Worm (Caenorhabditis elegans) whole organism, L1 larva: ENCODE measurements around the gene szy-20.

Experiments used
- C16A3.4 ChIP-seq: fragments of 150-350 bp; optimal IDR thresholded peaks from 2 replicates; lab custom pipeline; 2014; ENCODE audit warnings: missing biosample characterization, missing genetic modification characterization
- F16B12.6 ChIP-seq: fragments of 150-350 bp; optimal IDR thresholded peaks from 2 replicates; lab custom pipeline; 2014; ENCODE audit warnings: missing biosample characterization, missing genetic modification characterization
- aha-1 ChIP-seq: fragments of 150-350 bp; optimal IDR thresholded peaks from 2 replicates; lab custom pipeline; 2014; ENCODE audit warnings: missing biosample characterization, missing genetic modification characterization
- aly-2 ChIP-seq: fragments of 150-350 bp; optimal IDR thresholded peaks from 2 replicates; lab custom pipeline; 2014; ENCODE audit warnings: missing biosample characterization, missing genetic modification characterization
- ama-1 ChIP-seq: fragments of 150-350 bp; optimal IDR thresholded peaks from 2 replicates; lab custom pipeline; 2014
- ceh-63 ChIP-seq: fragments of 200-800 bp; sonication (Bioruptor generic); optimal IDR thresholded peaks from 2 replicates; lab custom pipeline; 2018; ENCODE audit warnings: mild to moderate bottlenecking, missing genetic modification characterization, missing compliant biosample characterization
- ceh-88 ChIP-seq: fragments of 200-800 bp; sonication (Bioruptor generic); IDR thresholded peaks from 2 replicates; pipeline ENCODE4 v1.3.6; 2022; ENCODE audit warnings: missing genetic modification characterization, missing compliant biosample characterization
- ceh-90 ChIP-seq: sonication (generic microtip); optimal IDR thresholded peaks from 2 replicates; lab custom pipeline; 2016; ENCODE audit warnings: missing genetic modification characterization, missing compliant biosample characterization
- dpl-1 ChIP-seq, 3 experiments: fragments of 150-350 bp in 2 of 3; sonication (generic microtip) in 1 of 3; optimal IDR thresholded peaks; 2 replicates each; lab custom pipeline; 2014 to 2017; ENCODE audit warnings: missing biosample characterization in 3 of 3, missing genetic modification characterization in 3 of 3, missing genetic modification reagents in 3 of 3
- dsc-1 ChIP-seq: sonication (generic microtip); optimal IDR thresholded peaks from 2 replicates; lab custom pipeline; 2016; ENCODE audit warnings: mild to moderate bottlenecking, missing genetic modification characterization, missing compliant biosample characterization
- egl-27 ChIP-seq, 2 experiments: fragments of 150-350 bp in 1 of 2; sonication (generic microtip); optimal IDR thresholded peaks; 3 replicates each; lab custom pipeline; 2017 to 2018; ENCODE audit warnings: missing biosample characterization in 2 of 2, missing genetic modification characterization in 2 of 2, missing genetic modification reagents in 2 of 2
- elt-3 ChIP-seq, 6 experiments: fragments of 150-350 bp in 1 of 6; sonication (generic microtip); optimal IDR thresholded peaks; 2 replicates each; lab custom pipeline; 2017 to 2018; ENCODE audit warnings: missing biosample characterization in 6 of 6, missing genetic modification characterization in 6 of 6, inconsistent platforms in 1 of 6
- ets-5 ChIP-seq: fragments of 200-800 bp; sonication (Bioruptor generic); IDR thresholded peaks from 2 replicates; pipeline ENCODE4 v1.3.6; 2022; ENCODE audit warnings: missing genetic modification characterization, missing compliant biosample characterization
- fkh-4 ChIP-seq: sonication (generic microtip); optimal IDR thresholded peaks from 2 replicates; lab custom pipeline; 2016; ENCODE audit warnings: missing compliant biosample characterization, missing genetic modification characterization, borderline replicate concordance
- fos-1 ChIP-seq: fragments of 150-350 bp; optimal IDR thresholded peaks from 2 replicates; lab custom pipeline; 2014; ENCODE audit warnings: missing biosample characterization, missing genetic modification characterization
- grh-1 ChIP-seq: fragments of 200-800 bp; sonication (Bioruptor generic); IDR thresholded peaks from 2 replicates; pipeline ENCODE4 v1.3.6; 2022; ENCODE audit warnings: missing genetic modification reagents, missing genetic modification characterization, missing compliant biosample characterization
- hlh-4 ChIP-seq: sonication (generic microtip); optimal IDR thresholded peaks from 2 replicates; lab custom pipeline; 2016; ENCODE audit warnings: mild to moderate bottlenecking, missing genetic modification characterization, missing compliant biosample characterization
- lin-13 ChIP-seq: fragments of 150-350 bp; optimal IDR thresholded peaks from 2 replicates; lab custom pipeline; 2014; ENCODE audit warnings: missing biosample characterization, missing genetic modification reagents, missing genetic modification characterization
- lin-14 ChIP-seq: fragments of 200-800 bp; sonication (Bioruptor generic); optimal IDR thresholded peaks from 2 replicates; lab custom pipeline; 2018; ENCODE audit warnings: mild to moderate bottlenecking, missing genetic modification characterization, moderate library complexity, missing compliant biosample characterization
- lin-35 ChIP-seq, 2 experiments: fragments of 150-350 bp; optimal IDR thresholded peaks; 2 replicates each; lab custom pipeline; 2014; ENCODE audit warnings: missing biosample characterization in 2 of 2, missing genetic modification characterization in 2 of 2, missing genetic modification reagents in 2 of 2
- lin-39 ChIP-seq: fragments of 150-350 bp; optimal IDR thresholded peaks from 2 replicates; lab custom pipeline; 2014; ENCODE audit warnings: missing biosample characterization, missing genetic modification reagents, missing genetic modification characterization
- lir-3 ChIP-seq: sonication (generic microtip); optimal IDR thresholded peaks from 2 replicates; lab custom pipeline; 2016; ENCODE audit warnings: mild to moderate bottlenecking, missing genetic modification characterization, moderate library complexity, missing compliant biosample characterization; ENCODE audit not compliant: poor library complexity
- lsy-2 ChIP-seq, 2 experiments: fragments of 150-350 bp; optimal IDR thresholded peaks; 2 replicates each; lab custom pipeline; 2014; ENCODE audit warnings: missing biosample characterization in 2 of 2, missing genetic modification characterization in 2 of 2
- mab-9 ChIP-seq: fragments of 200-800 bp; sonication (Bioruptor generic); IDR thresholded peaks from 2 replicates; pipeline ENCODE4 v1.3.6; 2022; ENCODE audit warnings: missing genetic modification reagents, missing genetic modification characterization, missing compliant biosample characterization
- mdl-1 ChIP-seq, 2 experiments: fragments of 150-350 bp; optimal IDR thresholded peaks; 2 replicates each; lab custom pipeline; 2014 to 2017; ENCODE audit warnings: missing biosample characterization in 2 of 2, missing genetic modification characterization in 2 of 2, inconsistent platforms in 1 of 2
- mef-2 ChIP-seq: fragments of 150-350 bp; optimal IDR thresholded peaks from 2 replicates; lab custom pipeline; 2014; ENCODE audit warnings: missing biosample characterization, missing genetic modification characterization
- mep-1 ChIP-seq: fragments of 150-350 bp; optimal IDR thresholded peaks from 2 replicates; lab custom pipeline; 2014; ENCODE audit warnings: missing biosample characterization, missing genetic modification characterization
- nhr-28 ChIP-seq: fragments of 150-350 bp; optimal IDR thresholded peaks from 2 replicates; lab custom pipeline; 2014; ENCODE audit warnings: missing biosample characterization, missing genetic modification characterization
- nhr-77 ChIP-seq: fragments of 150-350 bp; optimal IDR thresholded peaks from 2 replicates; lab custom pipeline; 2014; ENCODE audit warnings: missing biosample characterization, missing genetic modification characterization
- pag-3 ChIP-seq: sonication (generic microtip); optimal IDR thresholded peaks from 2 replicates; lab custom pipeline; 2017; ENCODE audit warnings: missing genetic modification characterization, mild to moderate bottlenecking, missing compliant biosample characterization, antibody characterized with exemption, borderline replicate concordance; ENCODE audit not compliant: insufficient read depth
- pax-3 ChIP-seq: fragments of 200-800 bp; sonication (Bioruptor generic); optimal IDR thresholded peaks from 2 replicates; lab custom pipeline; 2018; ENCODE audit warnings: mild to moderate bottlenecking, missing genetic modification characterization, moderate library complexity, missing compliant biosample characterization
- pqm-1 ChIP-seq: sonication (generic microtip); optimal IDR thresholded peaks from 3 replicates; lab custom pipeline; 2017; ENCODE audit warnings: missing biosample characterization, missing genetic modification characterization
- rnt-1 ChIP-seq: sonication (generic microtip); optimal IDR thresholded peaks from 2 replicates; lab custom pipeline; 2016; ENCODE audit warnings: mild to moderate bottlenecking, missing genetic modification characterization, moderate library complexity, missing compliant biosample characterization
- skn-1 ChIP-seq: fragments of 150-350 bp; optimal IDR thresholded peaks from 2 replicates; lab custom pipeline; 2014; ENCODE audit warnings: missing biosample characterization, missing genetic modification characterization
- snpc-4 ChIP-seq: fragments of 150-350 bp; optimal IDR thresholded peaks from 2 replicates; lab custom pipeline; 2014; ENCODE audit warnings: missing biosample characterization, missing genetic modification characterization
- snu-23 ChIP-seq: sonication (generic microtip); optimal IDR thresholded peaks from 2 replicates; lab custom pipeline; 2016; ENCODE audit warnings: missing genetic modification characterization, missing compliant biosample characterization
- sup-37 ChIP-seq: fragments of 200-800 bp; sonication (Bioruptor generic); optimal IDR thresholded peaks from 2 replicates; lab custom pipeline; 2018; ENCODE audit warnings: mild to moderate bottlenecking, missing genetic modification characterization, missing compliant biosample characterization
- tlp-1 ChIP-seq: fragments of 150-350 bp; optimal IDR thresholded peaks from 2 replicates; lab custom pipeline; 2014; ENCODE audit warnings: missing biosample characterization, missing genetic modification characterization
- unc-130 ChIP-seq: fragments of 150-350 bp; optimal IDR thresholded peaks from 2 replicates; lab custom pipeline; 2017; ENCODE audit warnings: missing biosample characterization, missing genetic modification characterization, inconsistent platforms
- unc-30 ChIP-seq: sonication (generic microtip); optimal IDR thresholded peaks from 2 replicates; lab custom pipeline; 2017; ENCODE audit warnings: missing biosample characterization, missing genetic modification characterization
- unc-62 ChIP-seq: fragments of 150-350 bp; optimal IDR thresholded peaks from 2 replicates; lab custom pipeline; 2014; ENCODE audit warnings: missing biosample characterization, missing genetic modification reagents, missing genetic modification characterization
- unc-86 ChIP-seq: sonication (generic microtip); optimal IDR thresholded peaks from 2 replicates; lab custom pipeline; 2016; ENCODE audit warnings: missing genetic modification characterization, missing compliant biosample characterization
- xbp-1 ChIP-seq: sonication (generic microtip); optimal IDR thresholded peaks from 2 replicates; lab custom pipeline; 2016; ENCODE audit warnings: missing genetic modification characterization, missing compliant biosample characterization
- zag-1 ChIP-seq: fragments of 150-350 bp; optimal IDR thresholded peaks from 2 replicates; lab custom pipeline; 2014; ENCODE audit warnings: missing biosample characterization, missing genetic modification characterization
- ztf-4 ChIP-seq: fragments of 150-350 bp; optimal IDR thresholded peaks from 2 replicates; lab custom pipeline; 2014; ENCODE audit warnings: missing biosample characterization, missing genetic modification characterization

Gene szy-20

DNA sequence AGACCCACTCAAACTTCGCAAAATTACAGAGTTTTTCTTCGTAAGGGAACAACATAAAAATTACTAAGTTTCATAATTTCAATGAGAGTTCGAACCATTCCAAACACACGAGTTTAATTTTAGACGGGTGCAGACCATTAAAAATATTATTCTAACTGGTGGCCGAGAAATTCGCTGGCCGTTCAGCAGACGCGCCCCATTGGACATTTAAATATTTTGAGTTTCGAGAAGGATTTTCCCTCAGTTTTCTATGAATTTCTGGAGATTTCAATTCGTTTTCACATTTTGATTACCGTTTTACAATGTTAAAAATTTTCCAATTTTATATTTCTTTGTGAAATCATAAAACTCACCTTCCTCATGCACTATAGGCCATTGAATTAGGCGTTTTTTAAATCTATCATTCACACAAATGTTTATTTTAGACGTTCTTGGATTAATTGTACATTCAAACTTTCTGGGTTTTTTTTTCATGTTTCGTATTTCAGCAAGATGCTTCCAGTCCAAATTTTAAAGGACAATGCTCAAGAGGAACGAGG is 41.8 kb downstream of the szy-20 start, which contains the start of gene cct-2 (continued):
- peak; percentile 64 for TF ChIP-seq lir-3 (tag; lab: Kevin White, UChicago)
- TF ChIP-seq lin-13 (GFP tag; lab: Kevin White, UChicago), result no peak
- TF ChIP-seq tlp-1 (tag; lab: Kevin White, UChicago), result no peak
- TF ChIP-seq fos-1 (tag; lab: Kevin White, UChicago), result no peak
- peak; percentile 69 for TF ChIP-seq lin-14 (GFP tag; lab: Kevin White, UChicago)
- TF ChIP-seq ceh-90 (tag; lab: Kevin White, UChicago), result peak; percentile 65
- TF ChIP-seq aly-2 (tag; lab: Kevin White, UChicago), result no peak
- no peak for TF ChIP-seq ceh-88 (GFP tag; lab: Robert Waterston, UW)
- no peak for TF ChIP-seq ama-1
- TF ChIP-seq rnt-1, result peak; percentile 59
- no peak for TF ChIP-seq aha-1
- peak; percentile 48 to 60 for TF ChIP-seq lin-35 (GFP tag; optimal IDR thresholded peaks at IDR 0.05; lab: Kevin White, UChicago)
- TF ChIP-seq nhr-77 (tag; lab: Kevin White, UChicago), result no peak
- peak; percentile 27 to 72 for TF ChIP-seq lsy-2 (tag; optimal IDR thresholded peaks at IDR 0.05; lab: Kevin White, UChicago)
- TF ChIP-seq grh-1, result no peak
- TF ChIP-seq snpc-4 (tag; lab: Kevin White, UChicago), result no peak
- peak; percentile 68 for TF ChIP-seq snu-23 (GFP tag; lab: Kevin White, UChicago)
- TF ChIP-seq unc-30 (tag; lab: Kevin White, UChicago), result no peak
- TF ChIP-seq F16B12.6 (tag; lab: Kevin White, UChicago), result no peak
- no peak for TF ChIP-seq mab-9 (GFP tag; lab: Robert Waterston, UW)
- no peak for TF ChIP-seq ztf-4 (tag; lab: Kevin White, UChicago)
- no peak for TF ChIP-seq mef-2
- peak; percentile 3 for TF ChIP-seq unc-130 (tag; lab: Kevin White, UChicago)
- peak; percentile 21 for TF ChIP-seq skn-1 (tag; lab: Kevin White, UChicago)
- TF ChIP-seq nhr-28 (tag; lab: Kevin White, UChicago), result no peak
- no peak for TF ChIP-seq fkh-4 (tag; lab: Kevin White, UChicago)
- peak; percentile 13 for TF ChIP-seq dsc-1 (tag; lab: Kevin White, UChicago)
- TF ChIP-seq ceh-63 (GFP tag; lab: Kevin White, UChicago), result no peak
- TF ChIP-seq sup-37, result no peak
- TF ChIP-seq lin-39 (tag; lab: Kevin White, UChicago), result no peak
- no peak for TF ChIP-seq unc-86 (tag; lab: Kevin White, UChicago)
- TF ChIP-seq hlh-4, result no peak
- TF ChIP-seq elt-3 (tag; optimal IDR thresholded peaks at IDR 0.05; lab: Kevin White, UChicago), result peak in 1 of 6 experiments; percentile 35
- no peak for TF ChIP-seq pag-3 (tag; lab: Kevin White, UChicago)
- TF ChIP-seq dpl-1 (GFP tag; optimal IDR thresholded peaks at IDR 0.05; lab: Kevin White, UChicago), result peak; percentile 22 to 64 (median 37)
- TF ChIP-seq mdl-1 (tag; optimal IDR thresholded peaks at IDR 0.05; lab: Kevin White, UChicago), result peak in 1 of 2 experiments; percentile 3
- TF ChIP-seq pax-3, result no peak
- peak; percentile 70 for TF ChIP-seq C16A3.4 (tag; lab: Kevin White, UChicago)
- TF ChIP-seq unc-62 (GFP tag; lab: Kevin White, UChicago), result no peak
- TF ChIP-seq pqm-1, result no peak
- TF ChIP-seq ets-5 (GFP tag; lab: Robert Waterston, UW), result no peak
- peak; percentile 50 for TF ChIP-seq xbp-1 (tag; lab: Kevin White, UChicago)
- no peak for TF ChIP-seq zag-1 (tag; lab: Kevin White, UChicago)

ce11 chrII:8926451-8926850 is 42.7 kb downstream of the szy-20 start, which contains the start of gene B0457.2:
B0457.2 (minus strand) TSS chrII:8926551.
- TF ChIP-seq egl-27 (tag; optimal IDR thresholded peaks at IDR 0.05; lab: Kevin White, UChicago) (no peak), nhr-28 (tag; lab: Kevin White, UChicago) (no peak), mep-1 (tag; lab: Kevin White, UChicago) (no peak), elt-3 (tag; optimal IDR thresholded peaks at IDR 0.05; lab: Kevin White, UChicago) (peak in 1 of 6 experiments; percentile 5), sup-37 (no peak), hlh-4 (no peak)
